Fruit fly (Drosophila melanogaster) whole organism, wandering third instar larva: Measurements from ENCODE around the gene cv-c.
A peak's percentile ranks its signal among the peaks of the same experiment; 100 is the strongest.

Experiments used
- Abd-B ChIP-seq: fragments of >200 bp; optimal IDR thresholded peaks from 2 replicates; lab custom pipeline; 2017; ENCODE audit warnings: missing biosample characterization, missing genetic modification characterization
- CG32264 ChIP-seq: fragments of 200-800 bp; sonication (Bioruptor generic); optimal IDR thresholded peaks from 2 replicates; lab custom pipeline; 2016; ENCODE audit warnings: missing biosample characterization, missing genetic modification characterization
- CG9705 ChIP-seq: fragments of 200-800 bp; sonication (Bioruptor generic); optimal IDR thresholded peaks from 2 replicates; lab custom pipeline; 2018; ENCODE audit warnings: missing biosample characterization, mild to moderate bottlenecking, missing genetic modification characterization
- CrebA ChIP-seq: fragments of 200-800 bp; sonication (Bioruptor generic); optimal IDR thresholded peaks from 2 replicates; lab custom pipeline; 2016; ENCODE audit warnings: missing biosample characterization, mild to moderate bottlenecking, missing genetic modification characterization, borderline replicate concordance
- Dfd ChIP-seq: fragments of >200 bp; optimal IDR thresholded peaks from 2 replicates; lab custom pipeline; 2017; ENCODE audit warnings: missing biosample characterization, missing genetic modification characterization
- Dif ChIP-seq: fragments of 200-275, 200-300 bp; sonication (Bioruptor generic); optimal IDR thresholded peaks from 2 replicates; lab custom pipeline; 2018; ENCODE audit warnings: missing biosample characterization, missing genetic modification characterization; ENCODE audit not compliant: partially characterized antibody
- GATAd ChIP-seq: sonication (Bioruptor generic); optimal IDR thresholded peaks from 2 replicates; lab custom pipeline; 2016; ENCODE audit warnings: missing biosample characterization, missing genetic modification characterization
- HLH106 ChIP-seq: fragments of 200-800 bp; optimal IDR thresholded peaks from 3 replicates; lab custom pipeline; 2019; ENCODE audit warnings: missing biosample characterization, mild to moderate bottlenecking, missing genetic modification characterization, moderate library complexity
- Hnf4 ChIP-seq: fragments of 200-800 bp; sonication (Bioruptor generic); optimal IDR thresholded peaks from 2 replicates; lab custom pipeline; 2016; ENCODE audit warnings: missing biosample characterization, mild to moderate bottlenecking, missing genetic modification characterization
- Hr78 ChIP-seq: fragments of >200 bp; optimal IDR thresholded peaks from 2 replicates; lab custom pipeline; 2017; ENCODE audit warnings: missing biosample characterization, missing genetic modification characterization
- Hr83 ChIP-seq: fragments of 200-300 bp; sonication (Bioruptor generic); optimal IDR thresholded peaks from 2 replicates; lab custom pipeline; 2016; ENCODE audit warnings: missing biosample characterization, mild to moderate bottlenecking, missing genetic modification characterization, moderate library complexity; ENCODE audit not compliant: poor library complexity, severe bottlenecking
- Jra ChIP-seq: sonication (Bioruptor generic); optimal IDR thresholded peaks from 2 replicates; lab custom pipeline; 2016; ENCODE audit warnings: missing biosample characterization, missing genetic modification characterization
- Mio ChIP-seq: sonication (Bioruptor generic); optimal IDR thresholded peaks from 2 replicates; lab custom pipeline; 2016; ENCODE audit warnings: missing biosample characterization, missing genetic modification characterization
- Myc ChIP-seq: fragments of >200 bp; optimal IDR thresholded peaks from 2 replicates; lab custom pipeline; 2017
- N ChIP-seq: fragments of >200 bp; optimal IDR thresholded peaks from 2 replicates; lab custom pipeline; 2018; ENCODE audit warnings: missing biosample characterization, missing external identifiers, missing genetic modification characterization
- OdsH ChIP-seq: fragments of 200-800 bp; sonication (Bioruptor generic); optimal IDR thresholded peaks from 2 replicates; lab custom pipeline; 2016; ENCODE audit warnings: missing biosample characterization, mild to moderate bottlenecking, missing genetic modification characterization
- Rel ChIP-seq, 2 experiments: fragments of 200-800 bp; sonication (Bioruptor generic) in 1 of 2; optimal IDR thresholded peaks; 2 replicates in 1 of 2; 3 replicates in 1 of 2; lab custom pipeline; 2016 to 2019; ENCODE audit warnings: mild to moderate bottlenecking in 2 of 2, missing biosample characterization in 2 of 2, missing genetic modification characterization in 2 of 2, moderate library complexity in 1 of 2
- Sp1 ChIP-seq: fragments of 200-800 bp; sonication (Bioruptor generic); optimal IDR thresholded peaks from 3 replicates; lab custom pipeline; 2019; ENCODE audit warnings: missing biosample characterization, mild to moderate bottlenecking, missing genetic modification characterization, moderate library complexity
- Vsx2 ChIP-seq: fragments of 200-300, 225-300 bp; sonication (Bioruptor generic); optimal IDR thresholded peaks from 2 replicates; lab custom pipeline; 2018; ENCODE audit warnings: missing biosample characterization, missing genetic modification characterization; ENCODE audit not compliant: partially characterized antibody
- br ChIP-seq: fragments of 200-800 bp; sonication (Bioruptor generic); optimal IDR thresholded peaks from 2 replicates; lab custom pipeline; 2016; ENCODE audit warnings: missing biosample characterization, missing genetic modification characterization
- brk ChIP-seq: fragments of 200-800 bp; sonication (Bioruptor generic); optimal IDR thresholded peaks from 2 replicates; lab custom pipeline; 2016; ENCODE audit warnings: missing biosample characterization, mild to moderate bottlenecking, missing genetic modification characterization
- dl ChIP-seq, 2 experiments: fragments of 175-275, 200-275 bp in 1 of 2; fragments of 200-275 bp in 1 of 2; sonication (Bioruptor generic); optimal IDR thresholded peaks; lab custom pipeline; 2018; ENCODE audit warnings: mild to moderate bottlenecking in 2 of 2, missing biosample characterization in 2 of 2, missing genetic modification characterization in 2 of 2, moderate library complexity in 2 of 2; ENCODE audit not compliant: partially characterized antibody in 2 of 2, insufficient read depth in 1 of 2
- dmrt93B ChIP-seq: fragments of 200-800 bp; sonication (Bioruptor generic); optimal IDR thresholded peaks from 2 replicates; lab custom pipeline; 2018; ENCODE audit warnings: missing biosample characterization, mild to moderate bottlenecking, missing genetic modification characterization
- dsf ChIP-seq: sonication (Bioruptor generic); optimal IDR thresholded peaks from 2 replicates; lab custom pipeline; 2016; ENCODE audit warnings: missing biosample characterization, missing genetic modification characterization, borderline replicate concordance
- ey ChIP-seq: fragments of 200-800 bp; sonication (Bioruptor generic); optimal IDR thresholded peaks from 2 replicates; lab custom pipeline; 2016; ENCODE audit warnings: missing biosample characterization, missing genetic modification characterization
- foxo ChIP-seq, 2 experiments: fragments of 200-800 bp; sonication (Bioruptor generic); optimal IDR thresholded peaks; 2 replicates in 1 of 2; 3 replicates in 1 of 2; lab custom pipeline; 2016 to 2017; ENCODE audit warnings: missing biosample characterization in 2 of 2, missing genetic modification characterization in 2 of 2
- fru ChIP-seq: fragments of 200-800 bp; sonication (Bioruptor generic); optimal IDR thresholded peaks from 3 replicates; lab custom pipeline; 2016; ENCODE audit warnings: missing biosample characterization, mild to moderate bottlenecking, missing genetic modification characterization
- h ChIP-seq: fragments of 200-800 bp; sonication (Bioruptor generic); optimal IDR thresholded peaks from 3 replicates; lab custom pipeline; 2016; ENCODE audit warnings: missing biosample characterization, mild to moderate bottlenecking, missing genetic modification characterization
- jim ChIP-seq: fragments of 175-275, 200-325 bp; sonication (Bioruptor generic); optimal IDR thresholded peaks from 2 replicates; lab custom pipeline; 2016; ENCODE audit warnings: missing biosample characterization, mild to moderate bottlenecking, missing genetic modification characterization
- lola ChIP-seq: fragments of >200 bp; optimal IDR thresholded peaks from 2 replicates; lab custom pipeline; 2017; ENCODE audit warnings: missing biosample characterization, missing genetic modification characterization
- pan ChIP-seq: fragments of >200 bp; optimal IDR thresholded peaks from 2 replicates; lab custom pipeline; 2017
- psq ChIP-seq: fragments of 200-800 bp; sonication (Bioruptor generic); optimal IDR thresholded peaks from 3 replicates; lab custom pipeline; 2017; ENCODE audit warnings: missing biosample characterization, mild to moderate bottlenecking, missing genetic modification characterization, moderate library complexity
- rgr ChIP-seq: fragments of 200-800 bp; sonication (Bioruptor generic); optimal IDR thresholded peaks from 3 replicates; lab custom pipeline; 2016; ENCODE audit warnings: missing biosample characterization, mild to moderate bottlenecking, missing genetic modification characterization
- sage ChIP-seq: fragments of 200-800 bp; sonication (Bioruptor generic); optimal IDR thresholded peaks from 2 replicates; lab custom pipeline; 2016; ENCODE audit warnings: missing biosample characterization, mild to moderate bottlenecking, missing genetic modification characterization
- sv ChIP-seq: fragments of 200-800 bp; sonication (Bioruptor generic); optimal IDR thresholded peaks from 3 replicates; lab custom pipeline; 2016; ENCODE audit warnings: missing biosample characterization, missing genetic modification characterization
- tai ChIP-seq: sonication (Bioruptor generic); optimal IDR thresholded peaks from 2 replicates; lab custom pipeline; 2016; ENCODE audit warnings: missing biosample characterization, missing genetic modification characterization
- usp ChIP-seq: fragments of >200 bp; optimal IDR thresholded peaks from 2 replicates; lab custom pipeline; 2017; ENCODE audit warnings: missing biosample characterization, missing genetic modification characterization
- woc ChIP-seq: sonication (Bioruptor generic); optimal IDR thresholded peaks from 2 replicates; lab custom pipeline; 2016; ENCODE audit warnings: missing biosample characterization, mild to moderate bottlenecking, missing genetic modification characterization

cv-c gene

dm6 chr3R:14382312-14383046 lies 99.0 kb downstream of the cv-c start:
- TF ChIP-seq CG32264 (GFP tag; lab: Kevin White, UChicago), result no peak
- no peak for TF ChIP-seq lola (GFP tag; lab: Kevin White, UChicago)
- TF ChIP-seq rgr (GFP tag; lab: Kevin White, UChicago), result peak; percentile 73
- TF ChIP-seq Dfd (GFP tag; lab: Kevin White, UChicago), result peak; percentile 29
- TF ChIP-seq dl (GFP tag; optimal IDR thresholded peaks at IDR 0.05; lab: Kevin White, UChicago; ENCODE audit: insufficient read depth in 1 of 2, partially characterized antibody in 2 of 2), result peak in 1 of 2 experiments; percentile 52
- TF ChIP-seq h, result peak; percentile 60
- TF ChIP-seq Hr83 (GFP tag; lab: Kevin White, UChicago), result no peak
- no peak for TF ChIP-seq Hr78 (GFP tag; lab: Kevin White, UChicago)
- no peak for TF ChIP-seq Jra
- TF ChIP-seq Myc (lab: Kevin White, UChicago), result no peak
- peak; percentile 32 for TF ChIP-seq Hnf4 (GFP tag; lab: Kevin White, UChicago)
- TF ChIP-seq dsf (GFP tag; lab: Kevin White, UChicago), result no peak
- TF ChIP-seq woc, result peak; percentile 16
- peak; percentile 80 for TF ChIP-seq HLH106 (tag; lab: Kevin White, UChicago)
- peak; percentile 80 for TF ChIP-seq fru
- TF ChIP-seq usp (GFP tag; lab: Kevin White, UChicago), result no peak
- peak; percentile 81 for TF ChIP-seq psq
- no peak for TF ChIP-seq Rel (GFP tag; optimal IDR thresholded peaks at IDR 0.05; lab: Kevin White, UChicago)
- TF ChIP-seq Rel (tag; optimal IDR thresholded peaks at IDR 0.05; lab: Kevin White, UChicago), result peak; percentile 8
- TF ChIP-seq Abd-B (GFP tag; lab: Kevin White, UChicago), result no peak
- TF ChIP-seq GATAd (GFP tag; lab: Kevin White, UChicago), result no peak
- TF ChIP-seq N (GFP tag; lab: Kevin White, UChicago), result no peak
- TF ChIP-seq Sp1 (GFP tag; lab: Kevin White, UChicago), result peak; percentile 84
- TF ChIP-seq Dif (GFP tag; lab: Kevin White, UChicago), result peak; percentile 75
- TF ChIP-seq jim (GFP tag; lab: Kevin White, UChicago), result no peak
- peak; percentile 54 for TF ChIP-seq CG9705 (GFP tag; lab: Kevin White, UChicago)
- peak in 1 of 2 experiments; percentile 85 for TF ChIP-seq foxo (GFP tag; optimal IDR thresholded peaks at IDR 0.05; lab: Kevin White, UChicago)
- TF ChIP-seq br, result peak; percentile 18
- TF ChIP-seq sv (GFP tag; lab: Kevin White, UChicago), result peak; percentile 46
- TF ChIP-seq Vsx2 (GFP tag; lab: Kevin White, UChicago), result peak; percentile 25
- no peak for TF ChIP-seq pan (lab: Kevin White, UChicago)
- TF ChIP-seq sage, result peak; percentile 28
- peak; percentile 48 for TF ChIP-seq ey (GFP tag; lab: Kevin White, UChicago)
- TF ChIP-seq Mio (GFP tag; lab: Kevin White, UChicago), result no peak
- peak; percentile 56 for TF ChIP-seq brk (GFP tag; lab: Kevin White, UChicago)
- TF ChIP-seq dmrt93B (GFP tag; lab: Kevin White, UChicago), result peak; percentile 59
- no peak for TF ChIP-seq tai (GFP tag; lab: Kevin White, UChicago)
- peak; percentile 82 for TF ChIP-seq OdsH
- TF ChIP-seq CrebA (GFP tag; lab: Kevin White, UChicago), result no peak
- TF ChIP-seq, all 38 proteins: peak for 22

- TF ChIP-seq Rel (GFP tag; optimal IDR thresholded peaks at IDR 0.05; lab: Kevin White, UChicago), result no peak
- TF ChIP-seq Rel (tag; optimal IDR thresholded peaks at IDR 0.05; lab: Kevin White, UChicago), result no peak
- TF ChIP-seq HLH106 (tag; lab: Kevin White, UChicago), result no peak
- TF ChIP-seq br, result no peak
- no peak for TF ChIP-seq Dfd (GFP tag; lab: Kevin White, UChicago)
- TF ChIP-seq GATAd (GFP tag; lab: Kevin White, UChicago), result no peak
- TF ChIP-seq woc, result no peak
- TF ChIP-seq rgr (GFP tag; lab: Kevin White, UChicago), result no peak
- no peak for TF ChIP-seq dsf (GFP tag; lab: Kevin White, UChicago)
- no peak for TF ChIP-seq dl (GFP tag; optimal IDR thresholded peaks at IDR 0.05; lab: Kevin White, UChicago; ENCODE audit: insufficient read depth in 1 of 2, partially characterized antibody in 2 of 2)
- TF ChIP-seq lola (GFP tag; lab: Kevin White, UChicago), result no peak
- no peak for TF ChIP-seq ey (GFP tag; lab: Kevin White, UChicago)
- no peak for TF ChIP-seq Myc (lab: Kevin White, UChicago)
- no peak for TF ChIP-seq fru
Measured at dm6 chr3R:14381599-14381998, 99.9 kb downstream of the cv-c start, which contains the start of gene soti. TSS of gene soti (minus strand) at chr3R:14381699.
